Worm (Caenorhabditis elegans): ENCODE data around the gene F37C12.21.

The F37C12.21 gene

ce11 chrIII:7162065-7162762 lies 25.9 kb upstream of the F37C12.21 start, which contains the start of the genes syf-2 and K04G7.1 (continued):
- TF ChIP-seq ceh-91 (GFP tag; IDR thresholded peaks at IDR 0.05): peak; percentile 72; the same call in 1 of the 2 replicates
- peak; percentile 97 for TF ChIP-seq attf-5 (GFP tag; optimal IDR thresholded peaks at IDR 0.05)
- peak; percentile 35 for TF ChIP-seq atf-7 (tag; optimal IDR thresholded peaks at IDR 0.05)
- peak; percentile 28 for TF ChIP-seq F49E8.2 (tag; optimal IDR thresholded peaks at IDR 0.05; ENCODE audit: insufficient read depth)
- peak; percentile 100 for TF ChIP-seq madf-3 (GFP tag; IDR thresholded peaks at IDR 0.05)
- no peak for TF ChIP-seq mes-4 (tag; optimal IDR thresholded peaks at IDR 0.05)
- TF ChIP-seq nfya-2 (GFP tag; IDR thresholded peaks at IDR 0.05): no peak
- TF ChIP-seq let-607 (tag; optimal IDR thresholded peaks at IDR 0.05): peak; percentile 65 to 78
- no peak for TF ChIP-seq nhr-90 (tag; optimal IDR thresholded peaks at IDR 0.05)
- peak; percentile 78 for TF ChIP-seq Y53G8AR.9 (GFP tag; conservative IDR thresholded peaks at IDR 0.05)
- peak; percentile 57 for TF ChIP-seq athp-1 (tag; optimal IDR thresholded peaks at IDR 0.05)
- TF ChIP-seq nhr-179 (tag; optimal IDR thresholded peaks at IDR 0.05): no peak
- no peak for TF ChIP-seq ceh-58 (GFP tag; IDR thresholded peaks at IDR 0.05)
- peak; percentile 68 for TF ChIP-seq nhr-80 (tag; optimal IDR thresholded peaks at IDR 0.05)
- TF ChIP-seq B0336.3 (GFP tag; IDR thresholded peaks at IDR 0.05): peak; percentile 78
- TF ChIP-seq snpc-3.4 (tag; optimal IDR thresholded peaks at IDR 0.05): peak; percentile 52
- peak; percentile 31 for TF ChIP-seq chd-7 (tag; optimal IDR thresholded peaks at IDR 0.05)
- peak; percentile 64 for TF ChIP-seq ZK185.1 (tag; optimal IDR thresholded peaks at IDR 0.05; ENCODE audit: poor library complexity, severe bottlenecking)
- TF ChIP-seq rpc-1 (optimal IDR thresholded peaks at IDR 0.05): no peak
- TF ChIP-seq rpc-1 (tag; optimal IDR thresholded peaks at IDR 0.05): no peak
- no peak for TF ChIP-seq mel-28 (tag; optimal IDR thresholded peaks at IDR 0.05; ENCODE audit: borderline replicate concordance)
- TF ChIP-seq ceh-79 (tag; optimal IDR thresholded peaks at IDR 0.05): no peak
- TF ChIP-seq pbrm-1 (GFP tag; IDR thresholded peaks at IDR 0.05): peak; percentile 89
- peak; percentile 12 for TF ChIP-seq somi-1 (GFP tag; optimal IDR thresholded peaks at IDR 0.05)
- TF ChIP-seq ztf-22 (GFP tag; optimal IDR thresholded peaks at IDR 0.05): peak; percentile 7
- no peak for TF ChIP-seq rec-8 (tag; optimal IDR thresholded peaks at IDR 0.05)
- TF ChIP-seq sea-2 (GFP tag; IDR thresholded peaks at IDR 0.05): no peak
- TF ChIP-seq snpc-1.3 (tag; optimal IDR thresholded peaks at IDR 0.05; ENCODE audit: insufficient read depth): peak; percentile 76
- no peak for TF ChIP-seq ceh-40 (GFP tag; IDR thresholded peaks at IDR 0.05)
- no peak for TF ChIP-seq ztf-28 (GFP tag; IDR thresholded peaks at IDR 0.05)
- peak; percentile 55; the same call in 1 of the 2 replicates for TF ChIP-seq ceh-100 (GFP tag; IDR thresholded peaks at IDR 0.05)
- peak; percentile 73 for TF ChIP-seq K12H6.12 (tag; optimal IDR thresholded peaks at IDR 0.05)
- no peak for TF ChIP-seq sptf-2 (GFP tag; optimal IDR thresholded peaks at IDR 0.05)
- TF ChIP-seq T07F8.4 (tag; optimal IDR thresholded peaks at IDR 0.05): no peak
- TF ChIP-seq hlh-12 (tag; optimal IDR thresholded peaks at IDR 0.05): no peak
- no peak for TF ChIP-seq akir-1 (GFP tag; optimal IDR thresholded peaks at IDR 0.05)
- TF ChIP-seq bed-2 (GFP tag; IDR thresholded peaks at IDR 0.05): no peak
- TF ChIP-seq B0261.1 (tag; optimal IDR thresholded peaks at IDR 0.05): no peak
- TF ChIP-seq F57A8.1 (GFP tag; optimal IDR thresholded peaks at IDR 0.05): no peak
- peak; percentile 97 for TF ChIP-seq ztf-18 (tag; optimal IDR thresholded peaks at IDR 0.05)
- TF ChIP-seq let-526 (GFP tag; IDR thresholded peaks at IDR 0.05): no peak
- no peak for TF ChIP-seq lag-1 (GFP tag; IDR thresholded peaks at IDR 0.05)
- TF ChIP-seq F23B12.7 (tag; optimal IDR thresholded peaks at IDR 0.05; ENCODE audit: insufficient read depth): peak; percentile 80
- TF ChIP-seq ztf-3 (GFP tag; optimal IDR thresholded peaks at IDR 0.05): no peak
- TF ChIP-seq mcd-1 (GFP tag; IDR thresholded peaks at IDR 0.05): peak; percentile 93
- 0 out of 2 replicates have a peak, but pooled peaks have one; percentile 64 for TF ChIP-seq Y79H2A.3 (GFP tag; conservative IDR thresholded peaks at IDR 0.05)
- no peak for TF ChIP-seq ccch-3 (GFP tag; optimal IDR thresholded peaks at IDR 0.05)

All from whole organism, young adult.